Worm (Caenorhabditis elegans) whole organism, late embryonic: Measurements from ENCODE around the gene ifd-1.

Experiments
- C38D4.7 ChIP-seq: fragments of 200-800 bp; sonication (Bioruptor generic); optimal IDR thresholded peaks from 2 replicates; lab custom pipeline; 2018; ENCODE audit warnings: mild to moderate bottlenecking, missing genetic modification characterization, moderate library complexity, missing compliant biosample characterization
- Y22D7AL.16 ChIP-seq: sonication (generic microtip); optimal IDR thresholded peaks from 2 replicates; lab custom pipeline; 2016; ENCODE audit warnings: missing genetic modification characterization, missing compliant biosample characterization
- ahr-1 ChIP-seq: sonication (generic microtip); optimal IDR thresholded peaks from 2 replicates; lab custom pipeline; 2016; ENCODE audit warnings: missing genetic modification characterization, missing compliant biosample characterization
- ama-1 ChIP-seq: fragments of 150-350 bp; optimal IDR thresholded peaks from 2 replicates; lab custom pipeline; 2014
- ceh-14 ChIP-seq: sonication (generic microtip); optimal IDR thresholded peaks from 2 replicates; lab custom pipeline; 2016; ENCODE audit warnings: missing genotype, missing genetic modification characterization, missing compliant biosample characterization
- ceh-18 ChIP-seq: sonication (generic microtip); optimal IDR thresholded peaks from 2 replicates; lab custom pipeline; 2016; ENCODE audit warnings: missing genetic modification characterization, missing compliant biosample characterization
- ceh-19 ChIP-seq: fragments of 200-800 bp; sonication (Bioruptor generic); optimal IDR thresholded peaks from 2 replicates; lab custom pipeline; 2018; ENCODE audit warnings: mild to moderate bottlenecking, missing genetic modification characterization, missing compliant biosample characterization
- ceh-24 ChIP-seq: sonication (generic microtip); optimal IDR thresholded peaks from 2 replicates; lab custom pipeline; 2016; ENCODE audit warnings: mild to moderate bottlenecking, missing genetic modification characterization, missing compliant biosample characterization
- ceh-30 ChIP-seq: fragments of 150-350 bp; optimal IDR thresholded peaks from 2 replicates; lab custom pipeline; 2014; ENCODE audit warnings: missing biosample characterization, missing genetic modification characterization
- ceh-45 ChIP-seq: fragments of 200-800 bp; sonication (Bioruptor generic); IDR thresholded peaks from 2 replicates; pipeline ENCODE4 v1.3.6; 2022; ENCODE audit warnings: missing genetic modification reagents, missing genetic modification characterization, missing compliant biosample characterization
- ceh-48 ChIP-seq: sonication (generic microtip); optimal IDR thresholded peaks from 2 replicates; lab custom pipeline; 2016; ENCODE audit warnings: missing genetic modification characterization, inconsistent platforms, missing compliant biosample characterization
- dmd-4 ChIP-seq: sonication (generic microtip); optimal IDR thresholded peaks from 2 replicates; lab custom pipeline; 2016; ENCODE audit warnings: borderline replicate concordance, missing genetic modification characterization, missing compliant biosample characterization
- dve-1 ChIP-seq: sonication (generic microtip); optimal IDR thresholded peaks from 2 replicates; lab custom pipeline; 2017; ENCODE audit warnings: antibody characterized with exemption, mild to moderate bottlenecking, missing genetic modification characterization, missing compliant biosample characterization
- fax-1 ChIP-seq: sonication (generic microtip); optimal IDR thresholded peaks from 2 replicates; lab custom pipeline; 2016; ENCODE audit warnings: missing genotype, missing genetic modification characterization, missing compliant biosample characterization
- gmeb-2 ChIP-seq: sonication (generic microtip); optimal IDR thresholded peaks from 2 replicates; lab custom pipeline; 2016; ENCODE audit warnings: missing genetic modification characterization, inconsistent platforms, missing compliant biosample characterization
- hlh-15 ChIP-seq: sonication (generic microtip); optimal IDR thresholded peaks from 2 replicates; lab custom pipeline; 2016; ENCODE audit warnings: missing genetic modification characterization, missing compliant biosample characterization
- hlh-6 ChIP-seq: sonication (generic microtip); optimal IDR thresholded peaks from 2 replicates; lab custom pipeline; 2016; ENCODE audit warnings: missing genotype, missing genetic modification characterization, missing compliant biosample characterization
- lim-6 ChIP-seq: sonication (generic microtip); optimal IDR thresholded peaks from 2 replicates; lab custom pipeline; 2016; ENCODE audit warnings: missing genetic modification characterization, missing compliant biosample characterization
- mec-3 ChIP-seq: sonication (generic microtip); optimal IDR thresholded peaks from 2 replicates; lab custom pipeline; 2016; ENCODE audit warnings: borderline replicate concordance, missing genetic modification characterization, missing compliant biosample characterization
- nfya-1 ChIP-seq: sonication (generic microtip); optimal IDR thresholded peaks from 2 replicates; lab custom pipeline; 2017; ENCODE audit warnings: missing genetic modification characterization, mild to moderate bottlenecking, missing compliant biosample characterization, antibody characterized with exemption, moderate library complexity
- npax-4 ChIP-seq: sonication (generic microtip); optimal IDR thresholded peaks from 2 replicates; lab custom pipeline; 2016; ENCODE audit warnings: missing genetic modification characterization, missing compliant biosample characterization
- pat-9 ChIP-seq: fragments of 200-800 bp; sonication (Bioruptor generic); optimal IDR thresholded peaks from 2 replicates; lab custom pipeline; 2018; ENCODE audit warnings: mild to moderate bottlenecking, missing genetic modification characterization, moderate library complexity, missing compliant biosample characterization
- pha-2 ChIP-seq: sonication (generic microtip); optimal IDR thresholded peaks from 2 replicates; lab custom pipeline; 2017; ENCODE audit warnings: mild to moderate bottlenecking, missing genetic modification characterization, missing compliant biosample characterization
- sox-2 ChIP-seq: fragments of 200-800 bp; sonication (Bioruptor generic); IDR thresholded peaks from 2 replicates; pipeline ENCODE4 v1.3.6; 2022; ENCODE audit warnings: missing genetic modification reagents, missing genetic modification characterization, missing compliant biosample characterization
- tbx-7 ChIP-seq: sonication (generic microtip); optimal IDR thresholded peaks from 2 replicates; lab custom pipeline; 2016; ENCODE audit warnings: missing genotype, missing genetic modification characterization, missing compliant biosample characterization
- unc-3 ChIP-seq, 2 experiments: fragments of 200-800 bp in 1 of 2; sonication (Bioruptor generic) in 1 of 2; sonication (generic microtip) in 1 of 2; conservative IDR thresholded peaks in 1 of 2; optimal IDR thresholded peaks in 1 of 2; 2 replicates each; pipeline versions ENCODE4 v1.3.6 to Lab custom; 2016 to 2022; ENCODE audit warnings: missing compliant biosample characterization in 2 of 2, missing genetic modification characterization in 2 of 2, missing genetic modification reagents in 1 of 2
- unc-55 ChIP-seq: sonication (generic microtip); optimal IDR thresholded peaks from 2 replicates; lab custom pipeline; 2017; ENCODE audit warnings: missing biosample characterization, missing genetic modification reagents, missing genetic modification characterization
- unc-86 ChIP-seq: sonication (generic microtip); optimal IDR thresholded peaks from 2 replicates; lab custom pipeline; 2016; ENCODE audit warnings: missing genetic modification characterization, missing compliant biosample characterization
- zip-5 ChIP-seq: sonication (generic microtip); optimal IDR thresholded peaks from 2 replicates; lab custom pipeline; 2016; ENCODE audit warnings: missing genetic modification characterization, missing compliant biosample characterization
- ztf-16 ChIP-seq: sonication (generic microtip); optimal IDR thresholded peaks from 2 replicates; lab custom pipeline; 2017; ENCODE audit warnings: missing genetic modification characterization, missing compliant biosample characterization

Gene ifd-1

ce11 chrX:8787689-8788222 lies 36.5 kb downstream of the ifd-1 start:
- TF ChIP-seq ceh-45 (GFP tag; lab: Robert Waterston, UW) (no peak), nfya-1 (tag; lab: Kevin White, UChicago) (no peak)

DNA sequence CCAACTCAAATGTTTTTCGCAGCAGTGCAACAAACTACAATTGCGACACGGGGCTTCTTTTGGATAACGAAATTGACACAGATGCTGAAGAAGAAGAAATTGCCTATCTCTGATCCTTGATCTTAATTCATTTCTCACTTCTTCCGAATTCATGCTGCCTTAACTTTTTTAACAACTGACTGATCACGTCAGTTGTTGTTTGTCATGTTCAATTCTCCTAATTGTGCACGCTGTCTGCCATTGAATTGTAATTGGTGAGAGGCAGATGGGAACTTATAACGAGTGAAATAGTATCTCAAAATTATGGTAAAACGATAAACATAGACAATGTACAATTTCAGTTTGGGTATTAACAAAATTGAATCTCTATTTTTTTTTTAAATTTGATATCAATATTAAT lies 37.6 kb downstream of the ifd-1 start:
- TF ChIP-seq ceh-30 = no peak
- peak; percentile 51 for TF ChIP-seq unc-55 (GFP tag; lab: Kevin White, UChicago)

ce11 chrX:8784234-8784633 lies 40.0 kb downstream of the ifd-1 start, which contains the start of gene ZK721.3:
ZK721.3 (plus strand) TSS chrX:8784534.
- TF ChIP-seq hlh-15 (tag; lab: Kevin White, UChicago) (no peak), ceh-18 (tag; lab: Kevin White, UChicago) (no peak), ceh-14 (tag; lab: Kevin White, UChicago) (no peak), pha-2 (tag; lab: Kevin White, UChicago) (no peak), ceh-45 (GFP tag; lab: Robert Waterston, UW) (no peak), tbx-7 (tag; lab: Kevin White, UChicago) (no peak), ama-1 (lab: Kevin White, UChicago) (no peak), ztf-16 (tag; lab: Kevin White, UChicago) (no peak), dmd-4 (tag; lab: Kevin White, UChicago) (no peak), ceh-24 (tag; lab: Kevin White, UChicago) (no peak), Y22D7AL.16 (tag; lab: Kevin White, UChicago) (no peak), C38D4.7 (no peak), mec-3 (tag; lab: Kevin White, UChicago) (no peak)

DNA sequence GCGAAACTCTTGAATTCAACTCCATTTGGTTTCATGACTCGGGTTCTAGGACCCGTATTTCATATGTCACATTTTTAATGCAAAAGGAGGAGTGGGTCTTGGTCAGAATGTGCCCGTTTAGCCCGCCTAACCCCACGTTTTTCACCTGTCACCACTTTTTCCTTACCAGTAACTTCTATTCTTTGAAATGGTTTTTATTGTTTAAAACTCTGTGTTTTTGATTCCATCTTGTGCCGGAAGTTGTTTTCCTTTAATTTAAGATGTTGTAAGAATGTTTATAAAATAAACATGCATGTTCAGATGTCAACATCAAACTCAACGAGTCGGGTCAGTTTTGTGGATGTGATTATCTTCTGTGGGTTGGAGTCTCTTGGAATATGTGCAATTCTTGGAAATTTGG lies 45.7 kb downstream of the ifd-1 start, which contains the start of gene ZK721.4:
Gene ZK721.4 (plus strand): TSS at position 301 of the 400 bp plus-strand sequence.
- TF ChIP-seq ahr-1 (tag; lab: Kevin White, UChicago) = no peak
- no peak for TF ChIP-seq zip-5 (tag; lab: Kevin White, UChicago)
- TF ChIP-seq gmeb-2 (tag; lab: Kevin White, UChicago) = no peak
- no peak for TF ChIP-seq ceh-48 (tag; lab: Kevin White, UChicago)
- no peak for TF ChIP-seq sox-2 (GFP tag; lab: Robert Waterston, UW)
- TF ChIP-seq pat-9 (tag; lab: Kevin White, UChicago) = no peak
- TF ChIP-seq ceh-14 (tag; lab: Kevin White, UChicago) = no peak
- TF ChIP-seq C38D4.7 = no peak
- TF ChIP-seq ceh-18 (tag; lab: Kevin White, UChicago) = no peak
- no peak for TF ChIP-seq fax-1 (tag; lab: Kevin White, UChicago)
- no peak for TF ChIP-seq hlh-6 (tag; lab: Kevin White, UChicago)
- no peak for TF ChIP-seq unc-86 (tag; lab: Kevin White, UChicago)
- no peak for TF ChIP-seq ceh-19 (GFP tag; lab: Kevin White, UChicago)
- TF ChIP-seq lim-6 (tag; lab: Kevin White, UChicago) = no peak
- no peak for TF ChIP-seq unc-3 (GFP tag; conservative IDR thresholded peaks at IDR 0.05; lab: Robert Waterston, UW)
- TF ChIP-seq unc-3 (tag; optimal IDR thresholded peaks at IDR 0.05; lab: Kevin White, UChicago) = no peak
- no peak for TF ChIP-seq npax-4 (tag; lab: Kevin White, UChicago)
- no peak for TF ChIP-seq dve-1 (tag; lab: Kevin White, UChicago)
